Fruit fly (Drosophila melanogaster) whole organism, embryonic: ENCODE data around the gene crol.

Source experiments
- Ada2b ChIP-seq: fragments of 200-800 bp; sonication (Bioruptor generic); IDR thresholded peaks from 2 replicates; pipeline ENCODE4 v1.3.6; 2022; ENCODE audit warnings: missing biosample characterization, missing genetic modification characterization
- Adf1 ChIP-seq: fragments of 200-800 bp; sonication (Bioruptor generic); IDR thresholded peaks from 2 replicates; pipeline ENCODE4 v1.3.6; 2022; ENCODE audit warnings: missing biosample characterization, missing genetic modification characterization
- Awh ChIP-seq: fragments of 200-800 bp; sonication (Bioruptor generic); IDR thresholded peaks from 2 replicates; pipeline ENCODE4, ENCODE4 v1.3.6; 2022; ENCODE audit warnings: missing biosample characterization, missing genetic modification characterization
- CG10321 ChIP-seq: fragments of 200-800 bp; sonication (Bioruptor generic); IDR thresholded peaks from 2 replicates; pipeline ENCODE4 v1.3.6; 2022; ENCODE audit warnings: missing biosample characterization, missing genetic modification characterization
- CG12744 ChIP-seq: fragments of 200-800 bp; sonication (Bioruptor generic); optimal IDR thresholded peaks from 2 replicates; lab custom pipeline; 2016; ENCODE audit warnings: missing biosample characterization, missing genetic modification characterization
- CG12769 ChIP-seq: fragments of 200-800 bp; sonication (Bioruptor generic); optimal IDR thresholded peaks from 2 replicates; lab custom pipeline; 2019; ENCODE audit warnings: missing biosample characterization, mild to moderate bottlenecking, missing genetic modification characterization, moderate library complexity
- CG14014 ChIP-seq: fragments of 200-800 bp; sonication (Bioruptor generic); IDR thresholded peaks from 2 replicates; pipeline ENCODE4 v1.3.6; 2022; ENCODE audit warnings: missing biosample characterization, missing genetic modification characterization
- CG14710 ChIP-seq: fragments of 200-800 bp; sonication (Bioruptor generic); optimal IDR thresholded peaks from 3 replicates; lab custom pipeline; 2019; ENCODE audit warnings: missing biosample characterization, mild to moderate bottlenecking, missing genetic modification characterization, moderate library complexity
- CG17829 ChIP-seq: fragments of 200-800 bp; optimal IDR thresholded peaks from 2 replicates; lab custom pipeline; 2019; ENCODE audit warnings: missing biosample characterization, mild to moderate bottlenecking, missing genetic modification characterization, moderate library complexity
- CG18619 ChIP-seq: fragments of 200-800 bp; sonication (Bioruptor generic); optimal IDR thresholded peaks from 3 replicates; lab custom pipeline; 2017; ENCODE audit warnings: missing biosample characterization, mild to moderate bottlenecking, missing genetic modification characterization
- CG2129 ChIP-seq: fragments of 200-800 bp; sonication (Bioruptor generic); IDR thresholded peaks from 2 replicates; pipeline ENCODE4 v1.3.6; 2022; ENCODE audit warnings: missing biosample characterization, missing genetic modification characterization; ENCODE audit not compliant: partially characterized antibody
- CG33213 ChIP-seq: fragments of 200-800 bp; sonication (Bioruptor generic); optimal IDR thresholded peaks from 3 replicates; lab custom pipeline; 2016; ENCODE audit warnings: missing biosample characterization, missing genetic modification characterization
- CG34224 ChIP-seq: fragments of 200-800 bp; sonication (Bioruptor generic); IDR thresholded peaks from 3 replicates; pipeline ENCODE4 v1.3.6; 2022; ENCODE audit warnings: missing biosample characterization, missing genetic modification characterization; ENCODE audit not compliant: partially characterized antibody
- CG3726 ChIP-seq: fragments of 200-800 bp; sonication (Bioruptor generic); IDR thresholded peaks from 3 replicates; pipeline ENCODE4, ENCODE4 v1.3.6; 2022; ENCODE audit warnings: missing biosample characterization, missing genetic modification characterization
- CG3995 ChIP-seq: fragments of 200-800 bp; sonication (Bioruptor generic); optimal IDR thresholded peaks from 3 replicates; lab custom pipeline; 2016; ENCODE audit warnings: missing biosample characterization, missing genetic modification characterization
- CG4360 ChIP-seq: fragments of 200-800 bp; sonication (Bioruptor generic); IDR thresholded peaks from 2 replicates; pipeline ENCODE4 v1.3.6; 2022; ENCODE audit warnings: missing biosample characterization, missing genetic modification characterization
- CG5245 ChIP-seq: fragments of 200-800 bp; sonication (Bioruptor generic); optimal IDR thresholded peaks from 3 replicates; lab custom pipeline; 2016; ENCODE audit warnings: missing biosample characterization, missing genetic modification characterization
- CG6175 ChIP-seq: fragments of 200-800 bp; sonication (Bioruptor generic); IDR thresholded peaks from 3 replicates; pipeline ENCODE4 v1.3.6; 2022; ENCODE audit warnings: missing biosample characterization, missing genetic modification characterization
- CG6654 ChIP-seq: fragments of 200-800 bp; sonication (Bioruptor generic); optimal IDR thresholded peaks from 2 replicates; lab custom pipeline; 2017; ENCODE audit warnings: missing biosample characterization, mild to moderate bottlenecking, missing genetic modification characterization
- Dbx ChIP-seq: fragments of 200-800 bp; sonication (Bioruptor generic); IDR thresholded peaks from 3 replicates; pipeline ENCODE4 v1.3.6; 2022; ENCODE audit warnings: missing biosample characterization, missing genetic modification characterization
- Dll ChIP-seq: fragments of 200-800 bp; sonication (Bioruptor generic); IDR thresholded peaks from 4 replicates; pipeline ENCODE4 v1.3.6; 2022; ENCODE audit warnings: missing biosample characterization, missing genetic modification characterization; ENCODE audit not compliant: partially characterized antibody
- Gug ChIP-seq: fragments of 200-800 bp; sonication (Bioruptor generic); IDR thresholded peaks from 4 replicates; pipeline ENCODE4 v1.3.6; 2022; ENCODE audit warnings: missing biosample characterization, missing genetic modification characterization
- Jarid2 ChIP-seq: fragments of 200-800 bp; sonication (Bioruptor generic); optimal IDR thresholded peaks from 3 replicates; lab custom pipeline; 2017; ENCODE audit warnings: mild to moderate bottlenecking, missing biosample characterization, missing genetic modification reagents, missing genetic modification characterization
- Med ChIP-seq: fragments of 200-800 bp; sonication (Bioruptor generic); peaks from one replicate; lab custom pipeline; 2016; ENCODE audit warnings: missing biosample characterization, missing genetic modification characterization, mild to moderate bottlenecking, inconsistent platforms, moderate library complexity
- Meics ChIP-seq: fragments of 200-800 bp; sonication (Bioruptor generic); optimal IDR thresholded peaks from 2 replicates; lab custom pipeline; 2017; ENCODE audit warnings: missing biosample characterization, mild to moderate bottlenecking, missing genetic modification characterization
- Mes4 ChIP-seq: fragments of 200-800 bp; sonication (Bioruptor generic); optimal IDR thresholded peaks from 2 replicates; lab custom pipeline; 2016; ENCODE audit warnings: missing biosample characterization, missing genetic modification characterization
- Myb ChIP-seq: fragments of 200-800 bp; sonication (Bioruptor generic); optimal IDR thresholded peaks from 2 replicates; lab custom pipeline; 2016; ENCODE audit warnings: missing biosample characterization, missing genetic modification characterization
- Nf-YA ChIP-seq: fragments of 200-800 bp; sonication (Bioruptor generic); IDR thresholded peaks from 2 replicates; pipeline ENCODE4 v1.3.6; 2022; ENCODE audit warnings: missing biosample characterization, missing genetic modification characterization
- PHDP ChIP-seq: fragments of 200-800 bp; sonication (Bioruptor generic); optimal IDR thresholded peaks from 3 replicates; lab custom pipeline; 2018; ENCODE audit warnings: missing biosample characterization, mild to moderate bottlenecking, missing genetic modification characterization, moderate library complexity
- Stat92E ChIP-seq, 3 experiments: fragments of >200 bp in 2 of 3; fragments of 200-800 bp in 1 of 3; sonication (Bioruptor generic) in 1 of 3; optimal IDR thresholded peaks; 2 replicates each; lab custom pipeline; 2017 to 2019; ENCODE audit warnings: missing biosample characterization in 3 of 3, missing genetic modification characterization in 3 of 3, mild to moderate bottlenecking in 1 of 3, moderate library complexity in 1 of 3
- Trl ChIP-seq, 3 experiments: fragments of >200 bp in 2 of 3; fragments of 200-800 bp in 1 of 3; sonication (Bioruptor generic) in 1 of 3; optimal IDR thresholded peaks; 2 replicates in 1 of 3; 3 replicates in 2 of 3; lab custom pipeline; 2016 to 2017; ENCODE audit warnings: missing biosample characterization in 1 of 3, missing genetic modification characterization in 1 of 3
- Vsx1 ChIP-seq: fragments of 200-800 bp; sonication (Bioruptor generic); optimal IDR thresholded peaks from 2 replicates; lab custom pipeline; 2017; ENCODE audit warnings: missing biosample characterization, mild to moderate bottlenecking, missing genetic modification characterization, missing genetic modification reagents
- abd-A ChIP-seq: fragments of 200-800 bp; sonication (Bioruptor generic); optimal IDR thresholded peaks from 3 replicates; lab custom pipeline; 2019; ENCODE audit warnings: missing biosample characterization, mild to moderate bottlenecking, missing genetic modification characterization, moderate library complexity
- az2 ChIP-seq: fragments of 200-800 bp; sonication (Bioruptor generic); optimal IDR thresholded peaks from 3 replicates; lab custom pipeline; 2016; ENCODE audit warnings: missing biosample characterization, missing genetic modification characterization
- bab2 ChIP-seq: fragments of 200-800 bp; sonication (Bioruptor generic); optimal IDR thresholded peaks from 2 replicates; lab custom pipeline; 2016; ENCODE audit warnings: missing biosample characterization, missing genetic modification characterization
- chm ChIP-seq: fragments of 200-800 bp; sonication (Bioruptor generic); IDR thresholded peaks from 2 replicates; pipeline ENCODE4 v1.3.6; 2022; ENCODE audit warnings: missing biosample characterization, missing genetic modification characterization
- dan ChIP-seq: fragments of 200-800 bp; sonication (Bioruptor generic); IDR thresholded peaks from 2 replicates; pipeline ENCODE4 v1.3.6; 2022; ENCODE audit warnings: missing biosample characterization, missing genetic modification characterization
- dimm ChIP-seq: fragments of 200-800 bp; sonication (Bioruptor generic); IDR thresholded peaks from 2 replicates; pipeline ENCODE4 v1.3.6; 2022; ENCODE audit warnings: missing biosample characterization, missing genetic modification characterization
- fd102C ChIP-seq: fragments of 200-800 bp; sonication (Bioruptor generic); optimal IDR thresholded peaks from 2 replicates; lab custom pipeline; 2018; ENCODE audit warnings: missing biosample characterization, mild to moderate bottlenecking, missing genetic modification characterization, moderate library complexity
- ftz-f1 ChIP-seq: fragments of 200-800 bp; sonication (Bioruptor generic); optimal IDR thresholded peaks from 2 replicates; lab custom pipeline; 2016; ENCODE audit warnings: missing biosample characterization, missing genetic modification characterization
- hkb ChIP-seq, 2 experiments: fragments of 200-800 bp in 1 of 2; fragments of >200 bp in 1 of 2; sonication (Bioruptor generic) in 1 of 2; IDR thresholded peaks in 1 of 2; optimal IDR thresholded peaks in 1 of 2; 2 replicates each; pipeline versions ENCODE4 v1.3.6 to Lab custom; 2017 to 2022; ENCODE audit warnings: missing biosample characterization in 1 of 2, missing genetic modification characterization in 1 of 2
- nerfin-1 ChIP-seq: fragments of 200-800 bp; sonication (Bioruptor generic); optimal IDR thresholded peaks from 3 replicates; lab custom pipeline; 2019; ENCODE audit warnings: missing biosample characterization, mild to moderate bottlenecking, missing genetic modification characterization, moderate library complexity
- onecut ChIP-seq: fragments of 200-800 bp; sonication (Bioruptor generic); IDR thresholded peaks from 2 replicates; pipeline ENCODE4 v1.3.6; 2022; ENCODE audit warnings: missing biosample characterization, missing genetic modification characterization
- p53 ChIP-seq: fragments of 200-800 bp; sonication (Bioruptor generic); optimal IDR thresholded peaks from 2 replicates; lab custom pipeline; 2016; ENCODE audit warnings: missing biosample characterization, missing genetic modification characterization
- phol ChIP-seq: fragments of 200-800 bp; sonication (Bioruptor generic); optimal IDR thresholded peaks from 3 replicates; lab custom pipeline; 2018; ENCODE audit warnings: missing biosample characterization, mild to moderate bottlenecking, missing genetic modification characterization, moderate library complexity
- sc ChIP-seq, 3 experiments: fragments of >200 bp in 2 of 3; fragments of 200-800 bp in 1 of 3; sonication (Bioruptor generic) in 1 of 3; optimal IDR thresholded peaks; 2 replicates in 2 of 3; 3 replicates in 1 of 3; lab custom pipeline; 2017; ENCODE audit warnings: mild to moderate bottlenecking in 1 of 3, missing biosample characterization in 1 of 3, missing genetic modification characterization in 1 of 3, missing genetic modification reagents in 1 of 3
- shn ChIP-seq: fragments of 200-800 bp; sonication (Bioruptor generic); optimal IDR thresholded peaks from 3 replicates; lab custom pipeline; 2016; ENCODE audit warnings: missing biosample characterization, missing genetic modification characterization

crol gene

DNA sequence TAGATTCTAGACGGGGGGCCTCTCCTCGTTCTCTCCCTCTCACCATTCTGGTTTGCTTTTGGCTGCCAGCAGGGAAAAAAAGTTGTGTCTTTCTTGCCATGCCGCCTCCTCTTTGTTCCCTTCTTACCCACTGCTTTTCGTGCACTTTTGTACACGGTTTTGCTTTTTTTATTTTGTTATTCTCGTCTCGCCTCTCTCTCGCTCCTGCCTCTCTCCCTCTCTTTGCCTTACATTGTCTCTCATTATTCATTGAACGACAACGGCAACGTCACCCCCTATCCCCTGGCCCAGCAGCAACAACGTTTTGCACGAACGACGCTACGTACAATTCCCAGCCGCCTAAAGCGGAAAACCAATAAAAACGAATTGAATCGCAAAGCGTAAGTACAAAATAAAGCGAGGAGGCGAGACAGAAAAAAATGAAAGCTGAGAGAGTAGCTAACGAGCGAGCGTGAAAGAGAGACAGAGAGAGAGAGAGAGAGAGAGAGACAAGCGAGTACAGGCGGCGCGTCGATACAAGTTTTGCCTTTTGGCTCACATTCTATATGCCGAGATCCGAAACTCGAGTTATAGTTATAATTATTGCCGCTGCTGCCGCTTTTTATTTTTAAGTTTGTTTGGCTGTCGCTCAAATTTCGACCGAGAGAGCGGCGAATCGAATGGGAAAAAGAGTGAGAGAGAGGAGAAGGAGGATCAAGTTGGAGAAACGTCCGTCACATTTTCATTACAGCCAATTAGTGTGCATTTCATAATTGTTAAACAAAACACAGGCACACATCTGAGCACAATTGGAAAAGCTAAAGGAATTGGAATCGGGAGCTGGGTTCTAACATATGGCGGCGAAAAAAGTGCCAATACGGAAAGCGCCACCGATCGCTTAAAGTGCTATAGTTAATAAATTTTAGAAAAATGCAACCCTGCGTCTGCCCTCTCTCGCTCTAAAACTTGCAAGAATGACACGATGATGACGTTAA, 2.2 kb downstream of the crol start (continued):
- no peak for TF ChIP-seq chm (GFP tag; lab: Robert Waterston, UW)
- TF ChIP-seq CG18619 (GFP tag; lab: Kevin White, UChicago): no peak
- TF ChIP-seq p53: no peak
- TF ChIP-seq fd102C (GFP tag; lab: Kevin White, UChicago): no peak
- TF ChIP-seq abd-A (tag; lab: Kevin White, UChicago): peak; percentile 99
- no peak; the same call in 2 of the 3 replicates for TF ChIP-seq Dbx (GFP tag; lab: Robert Waterston, UW)
- no peak for TF ChIP-seq PHDP (tag; lab: Kevin White, UChicago)
- TF ChIP-seq Jarid2 (GFP tag; lab: Kevin White, UChicago): no peak
- TF ChIP-seq phol (tag; lab: Kevin White, UChicago): no peak
- no peak for TF ChIP-seq dan
- peak; percentile 67; the same call in 1 of the 2 replicates for TF ChIP-seq onecut (GFP tag; lab: Robert Waterston, UW)
- peak; percentile 6 for TF ChIP-seq bab2 (GFP tag; lab: Kevin White, UChicago)
- peak in 1 of 3 experiments; percentile 28 for TF ChIP-seq Stat92E (GFP tag; optimal IDR thresholded peaks at IDR 0.05; lab: Kevin White, UChicago)
- TF ChIP-seq Adf1 (GFP tag; lab: Robert Waterston, UW): peak; percentile 81
- TF ChIP-seq CG3995 (GFP tag; lab: Kevin White, UChicago): no peak
- TF ChIP-seq Mes4 (GFP tag; lab: Kevin White, UChicago): no peak
- TF ChIP-seq Gug (GFP tag; lab: Robert Waterston, UW): no peak
- no peak for TF ChIP-seq dimm
- no peak for TF ChIP-seq CG5245
- TF ChIP-seq sc (optimal IDR thresholded peaks at IDR 0.05; lab: Kevin White, UChicago): no peak
- no peak for TF ChIP-seq sc (GFP tag; optimal IDR thresholded peaks at IDR 0.05; lab: Kevin White, UChicago)
- peak; percentile 87 for TF ChIP-seq Med
- TF ChIP-seq CG10321 (GFP tag; lab: Robert Waterston, UW): no peak
- TF ChIP-seq CG2129 (GFP tag; lab: Robert Waterston, UW): no peak
- TF ChIP-seq Ada2b (GFP tag; lab: Robert Waterston, UW): no peak
- TF ChIP-seq CG14710: no peak
- no peak for TF ChIP-seq CG14014
- TF ChIP-seq CG6654 (GFP tag; lab: Kevin White, UChicago): no peak
- TF ChIP-seq Trl (optimal IDR thresholded peaks at IDR 0.05; lab: Kevin White, UChicago): peak; percentile 88 to 99
- peak; percentile 65 for TF ChIP-seq Trl (GFP tag; optimal IDR thresholded peaks at IDR 0.05; lab: Kevin White, UChicago)
- no peak for TF ChIP-seq CG4360
- no peak for TF ChIP-seq shn
- no peak for TF ChIP-seq Meics (GFP tag; lab: Kevin White, UChicago)
- peak; percentile 13 for TF ChIP-seq CG12744 (GFP tag; lab: Kevin White, UChicago)
- no peak for TF ChIP-seq CG17829
- TF ChIP-seq Awh (GFP tag; lab: Robert Waterston, UW): 0 out of 2 replicates have a peak, but pooled peaks have one; percentile 15
- 0 out of 3 replicates have a peak, but pooled peaks have one; percentile 34 for TF ChIP-seq CG6175 (GFP tag; lab: Robert Waterston, UW)
- no peak for TF ChIP-seq CG3726 (GFP tag; lab: Robert Waterston, UW)
- TF ChIP-seq nerfin-1 (tag; lab: Kevin White, UChicago): peak; percentile 39
- TF ChIP-seq az2 (GFP tag; lab: Kevin White, UChicago): no peak
- no peak for TF ChIP-seq Nf-YA (GFP tag; lab: Robert Waterston, UW)
- peak; percentile 45; the same call in 2 of the 3 replicates for TF ChIP-seq CG34224 (GFP tag; lab: Robert Waterston, UW)
- TF ChIP-seq hkb (optimal IDR thresholded peaks at IDR 0.05; lab: Kevin White, UChicago): no peak
- TF ChIP-seq hkb (GFP tag; IDR thresholded peaks at IDR 0.05; lab: Robert Waterston, UW): no peak
- TF ChIP-seq CG33213: no peak
- TF ChIP-seq CG12769: peak; percentile 72
- no peak for TF ChIP-seq Myb (GFP tag; lab: Kevin White, UChicago)
- peak; percentile 55 for TF ChIP-seq ftz-f1 (GFP tag; lab: Kevin White, UChicago)
- peak; percentile 70 for TF ChIP-seq Vsx1 (GFP tag; lab: Kevin White, UChicago)
- TF ChIP-seq Dll (GFP tag; lab: Robert Waterston, UW): peak; percentile 42; the same call in 1 of the 4 replicates
